Worm (Caenorhabditis elegans): Measurements from ENCODE around the gene F10E9.11.

The F10E9.11 gene

ce11 chrIII:8298216-8298920, 20.7 kb downstream of the F10E9.11 start:
- no peak for TF ChIP-seq T23F11.4 (GFP tag; optimal IDR thresholded peaks at IDR 0.05)
- peak; percentile 37 for TF ChIP-seq tbx-2 (tag; optimal IDR thresholded peaks at IDR 0.05)
- peak; percentile 30 for TF ChIP-seq elt-2 (tag; optimal IDR thresholded peaks at IDR 0.05)
- no peak for TF ChIP-seq dmd-4 (tag; optimal IDR thresholded peaks at IDR 0.05; ENCODE audit: borderline replicate concordance)
- no peak for TF ChIP-seq K02D7.2 (tag; optimal IDR thresholded peaks at IDR 0.05)

- TF ChIP-seq F13H6.1 (tag; optimal IDR thresholded peaks at IDR 0.05) (no peak), unc-55 (GFP tag; optimal IDR thresholded peaks at IDR 0.05) (peak; percentile 56)
Observed at ce11 chrIII:8293260-8293659, 25.8 kb downstream of the F10E9.11 start.

ce11 chrIII:8291268-8292032, 27.6 kb downstream of the F10E9.11 start:
- TF ChIP-seq ceh-19 (GFP tag; optimal IDR thresholded peaks at IDR 0.05) (no peak), mec-3 (tag; optimal IDR thresholded peaks at IDR 0.05; ENCODE audit: borderline replicate concordance) (no peak), ceh-18 (tag; optimal IDR thresholded peaks at IDR 0.05) (no peak), elt-2 (tag; optimal IDR thresholded peaks at IDR 0.05) (peak; percentile 89), odd-2 (tag; optimal IDR thresholded peaks at IDR 0.05) (no peak), hlh-15 (tag; optimal IDR thresholded peaks at IDR 0.05) (no peak), gmeb-2 (tag; optimal IDR thresholded peaks at IDR 0.05) (no peak)

ce11 chrIII:8289181-8289580, 29.9 kb downstream of the F10E9.11 start:
- TF ChIP-seq unc-42 (tag; optimal IDR thresholded peaks at IDR 0.05) (peak; percentile 85), che-1 (tag; optimal IDR thresholded peaks at IDR 0.05) (no peak)

- TF ChIP-seq unc-55 (GFP tag; optimal IDR thresholded peaks at IDR 0.05) = peak; percentile 46
- peak; percentile 44 for TF ChIP-seq unc-42 (tag; optimal IDR thresholded peaks at IDR 0.05)
- peak; percentile 17 for TF ChIP-seq F13H6.1 (tag; optimal IDR thresholded peaks at IDR 0.05)
- TF ChIP-seq nhr-232 (tag; optimal IDR thresholded peaks at IDR 0.05) = no peak
- TF ChIP-seq rnt-1 (tag; optimal IDR thresholded peaks at IDR 0.05) = peak; percentile 34
- TF ChIP-seq ceh-19 (GFP tag; optimal IDR thresholded peaks at IDR 0.05) = peak; percentile 45
- TF ChIP-seq nfya-1 (tag; optimal IDR thresholded peaks at IDR 0.05) = peak; percentile 44
- peak; percentile 62 for TF ChIP-seq ceh-18 (tag; optimal IDR thresholded peaks at IDR 0.05)
- no peak for TF ChIP-seq sdc-2 (tag; optimal IDR thresholded peaks at IDR 0.05)
Observed at ce11 chrIII:8287519-8287918, 31.5 kb downstream of the F10E9.11 start.

- TF ChIP-seq elt-2 (tag; optimal IDR thresholded peaks at IDR 0.05) (no peak), ceh-45 (GFP tag; IDR thresholded peaks at IDR 0.05) (no peak), hlh-8 (tag; optimal IDR thresholded peaks at IDR 0.05) (no peak), mec-3 (tag; optimal IDR thresholded peaks at IDR 0.05; ENCODE audit: borderline replicate concordance) (no peak), unc-3 (GFP tag; conservative IDR thresholded peaks at IDR 0.05) (no peak), unc-3 (tag; optimal IDR thresholded peaks at IDR 0.05) (no peak), sdc-2 (tag; optimal IDR thresholded peaks at IDR 0.05) (no peak), sox-2 (GFP tag; IDR thresholded peaks at IDR 0.05) (no peak), pax-1 (tag; optimal IDR thresholded peaks at IDR 0.05) (no peak), ttx-3 (tag; optimal IDR thresholded peaks at IDR 0.05) (no peak), odd-2 (tag; optimal IDR thresholded peaks at IDR 0.05) (no peak), elt-4 (tag; optimal IDR thresholded peaks at IDR 0.05) (no peak), syd-9 (tag; optimal IDR thresholded peaks at IDR 0.05) (no peak), pat-9 (tag; optimal IDR thresholded peaks at IDR 0.05) (no peak)
Observed at ce11 chrIII:8286824-8287223, 32.2 kb downstream of the F10E9.11 start.

Data from whole organism, late embryonic.